Worm (Caenorhabditis elegans): ENCODE measurements around the gene Y38H6C.20.

- no peak for TF ChIP-seq egl-27 (tag; optimal IDR thresholded peaks at IDR 0.05)
- TF ChIP-seq lin-39 (tag; optimal IDR thresholded peaks at IDR 0.05) = no peak
- TF ChIP-seq lin-15B (tag; optimal IDR thresholded peaks at IDR 0.05) = no peak
- no peak for TF ChIP-seq ama-1 (optimal IDR thresholded peaks at IDR 0.05)
- TF ChIP-seq mml-1 (tag; optimal IDR thresholded peaks at IDR 0.05) = no peak
- TF ChIP-seq ztf-4 (tag; optimal IDR thresholded peaks at IDR 0.05) = no peak
- TF ChIP-seq nhr-237 (tag; optimal IDR thresholded peaks at IDR 0.05) = no peak
- no peak for TF ChIP-seq aly-2 (tag; optimal IDR thresholded peaks at IDR 0.05)
- TF ChIP-seq unc-39 (tag; optimal IDR thresholded peaks at IDR 0.05) = no peak
- TF ChIP-seq fkh-10 (GFP tag; optimal IDR thresholded peaks at IDR 0.05) = no peak
Measured at ce11 chrV:20597076-20597475, 46.1 kb upstream of the Y38H6C.20 start, which contains the start of gene F46B3.1.
